Worm (Caenorhabditis elegans) whole organism, L3 larva: ENCODE results near the gene srsx-30.

Source experiments
- aly-2 ChIP-seq: fragments of 150-350 bp; optimal IDR thresholded peaks from 2 replicates; lab custom pipeline; 2014; ENCODE audit warnings: missing biosample characterization, missing genetic modification characterization
- ama-1 ChIP-seq: fragments of 150-350 bp; optimal IDR thresholded peaks from 2 replicates; lab custom pipeline; 2018
- elt-1 ChIP-seq: fragments of 150-350 bp; optimal IDR thresholded peaks from 2 replicates; lab custom pipeline; 2014; ENCODE audit warnings: missing biosample characterization, missing genetic modification characterization
- hmg-11 ChIP-seq: sonication (generic microtip); optimal IDR thresholded peaks from 2 replicates; lab custom pipeline; 2016; ENCODE audit warnings: missing genetic modification characterization, missing compliant biosample characterization
- nfya-1 ChIP-seq: sonication (generic microtip); optimal IDR thresholded peaks from 2 replicates; lab custom pipeline; 2017; ENCODE audit warnings: missing genetic modification characterization, mild to moderate bottlenecking, missing compliant biosample characterization, antibody characterized with exemption, moderate library complexity; ENCODE audit not compliant: insufficient read depth
- nhr-237 ChIP-seq: fragments of 150-350 bp; optimal IDR thresholded peaks from 2 replicates; lab custom pipeline; 2014; ENCODE audit warnings: missing biosample characterization, missing genetic modification characterization
- nhr-77 ChIP-seq: fragments of 150-350 bp; optimal IDR thresholded peaks from 2 replicates; lab custom pipeline; 2014; ENCODE audit warnings: missing biosample characterization, missing genetic modification characterization
- pha-4 ChIP-seq: fragments of 150-350 bp; optimal IDR thresholded peaks from 2 replicates; lab custom pipeline; 2014; ENCODE audit warnings: missing biosample characterization, missing genetic modification reagents, missing genetic modification characterization
- skn-1 ChIP-seq: fragments of 150-350 bp; optimal IDR thresholded peaks from 2 replicates; lab custom pipeline; 2014; ENCODE audit warnings: missing biosample characterization, missing genetic modification characterization
- unc-39 ChIP-seq: sonication (generic microtip); optimal IDR thresholded peaks from 4 replicates; lab custom pipeline; 2017; ENCODE audit warnings: missing biosample characterization, missing genetic modification characterization
- zag-1 ChIP-seq: fragments of 150-350 bp; optimal IDR thresholded peaks from 2 replicates; lab custom pipeline; 2014; ENCODE audit warnings: missing biosample characterization, missing genetic modification characterization

DNA sequence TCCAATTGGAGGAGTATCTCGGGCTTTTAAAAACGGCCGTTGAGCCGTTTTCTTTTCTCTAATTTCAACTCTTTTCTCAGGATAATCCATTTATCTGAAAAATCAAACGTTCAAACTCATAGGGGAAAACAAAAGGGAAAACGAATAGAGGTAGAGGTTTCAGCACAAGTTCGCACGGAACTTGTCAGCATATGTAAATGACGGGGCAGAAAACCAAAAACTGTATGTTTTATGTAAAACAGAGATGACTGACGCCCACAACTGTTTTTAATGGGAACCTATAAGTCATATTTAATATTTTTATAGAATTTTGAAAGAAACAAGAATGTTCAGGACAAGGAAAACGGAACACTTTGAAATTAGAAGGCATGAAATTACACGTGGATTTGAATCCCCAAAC is 7.7 kb downstream of the srsx-30 start, which contains the start of gene C51E3.6:
- TF ChIP-seq zag-1 (tag; lab: Kevin White, UChicago) = no peak
- no peak for TF ChIP-seq hmg-11 (tag; lab: Kevin White, UChicago)
- TF ChIP-seq elt-1 (tag; lab: Kevin White, UChicago) = no peak
- TF ChIP-seq nhr-237 (tag; lab: Kevin White, UChicago) = no peak
- no peak for TF ChIP-seq nfya-1 (tag; lab: Kevin White, UChicago)
- no peak for TF ChIP-seq pha-4 (tag; lab: Kevin White, UChicago)
- no peak for TF ChIP-seq aly-2 (tag; lab: Kevin White, UChicago)
- TF ChIP-seq ama-1 (lab: Kevin White, UChicago) = no peak
- TF ChIP-seq nhr-77 = no peak
- TF ChIP-seq skn-1 = no peak
- TF ChIP-seq unc-39 (tag; lab: Kevin White, UChicago) = no peak
